Fruit fly (Drosophila melanogaster) whole organism, embryonic: Measurements from ENCODE around the gene caps.

Experiments
- B-H2 ChIP-seq: fragments of 200-800 bp; sonication (Bioruptor generic); optimal IDR thresholded peaks from 2 replicates; lab custom pipeline; 2018; ENCODE audit warnings: missing biosample characterization, mild to moderate bottlenecking, missing genetic modification characterization
- CG10543 ChIP-seq: fragments of 200-800 bp; sonication (Bioruptor generic); optimal IDR thresholded peaks from 3 replicates; lab custom pipeline; 2017; ENCODE audit warnings: missing biosample characterization, mild to moderate bottlenecking, missing genetic modification characterization, moderate library complexity
- CG11093 ChIP-seq: fragments of 200-800 bp; sonication (Bioruptor generic); IDR thresholded peaks from 3 replicates; pipeline ENCODE4 v1.3.6; 2022; ENCODE audit warnings: missing biosample characterization, missing genetic modification characterization
- CG11560 ChIP-seq: fragments of 200-800 bp; sonication (Bioruptor generic); IDR thresholded peaks from 3 replicates; pipeline ENCODE4 v1.3.6; 2022; ENCODE audit warnings: missing biosample characterization, missing genetic modification characterization
- CG12299 ChIP-seq: fragments of 200-800 bp; sonication (Bioruptor generic); optimal IDR thresholded peaks from 2 replicates; lab custom pipeline; 2018; ENCODE audit warnings: missing biosample characterization, mild to moderate bottlenecking, missing genetic modification characterization
- CG12659 ChIP-seq: fragments of 200-800 bp; sonication (Bioruptor generic); optimal IDR thresholded peaks from 3 replicates; lab custom pipeline; 2017; ENCODE audit warnings: mild to moderate bottlenecking, missing biosample characterization, missing genetic modification reagents, missing genetic modification characterization
- CG12769 ChIP-seq: fragments of 200-800 bp; sonication (Bioruptor generic); optimal IDR thresholded peaks from 2 replicates; lab custom pipeline; 2019; ENCODE audit warnings: missing biosample characterization, mild to moderate bottlenecking, missing genetic modification characterization, moderate library complexity
- CG13287 ChIP-seq: fragments of 200-800 bp; sonication (Bioruptor generic); IDR thresholded peaks from 2 replicates; pipeline ENCODE4 v1.3.6; 2022; ENCODE audit warnings: missing biosample characterization, missing genetic modification characterization; ENCODE audit not compliant: partially characterized antibody
- CG2712 ChIP-seq: fragments of 200-800 bp; optimal IDR thresholded peaks from 3 replicates; lab custom pipeline; 2019; ENCODE audit warnings: missing biosample characterization, mild to moderate bottlenecking, missing genetic modification characterization, moderate library complexity
- CG2889 ChIP-seq: fragments of 200-800 bp; sonication (Bioruptor generic); IDR thresholded peaks from 3 replicates; pipeline ENCODE4 v1.3.6; 2022; ENCODE audit warnings: missing biosample characterization, missing genetic modification characterization
- CG3726 ChIP-seq: fragments of 200-800 bp; sonication (Bioruptor generic); IDR thresholded peaks from 3 replicates; pipeline ENCODE4, ENCODE4 v1.3.6; 2022; ENCODE audit warnings: missing biosample characterization, missing genetic modification characterization
- CG43689 ChIP-seq: fragments of 200-800 bp; sonication (Bioruptor generic); IDR thresholded peaks from 2 replicates; pipeline ENCODE4 v1.3.6; 2022; ENCODE audit warnings: missing biosample characterization, missing genetic modification characterization
- CG4424 ChIP-seq: fragments of 200-800 bp; sonication (Bioruptor generic); optimal IDR thresholded peaks from 3 replicates; lab custom pipeline; 2016; ENCODE audit warnings: missing biosample characterization, missing genetic modification characterization
- CG4854 ChIP-seq: fragments of 200-800 bp; sonication (Bioruptor generic); optimal IDR thresholded peaks from 2 replicates; lab custom pipeline; 2016; ENCODE audit warnings: missing biosample characterization, missing genetic modification characterization, inconsistent platforms
- CG6689 ChIP-seq: fragments of 200-800 bp; sonication (Bioruptor generic); IDR thresholded peaks from 2 replicates; pipeline ENCODE4 v1.3.6; 2022; ENCODE audit warnings: missing biosample characterization, missing genetic modification characterization
- CG7928 ChIP-seq: fragments of 200-800 bp; sonication (Bioruptor generic); optimal IDR thresholded peaks from 2 replicates; lab custom pipeline; 2017; ENCODE audit warnings: missing biosample characterization, mild to moderate bottlenecking, missing genetic modification characterization
- CG8089 ChIP-seq: fragments of 200-800 bp; sonication (Bioruptor generic); optimal IDR thresholded peaks from 3 replicates; lab custom pipeline; 2016; ENCODE audit warnings: missing biosample characterization, missing genetic modification characterization
- CG8359 ChIP-seq: fragments of 200-800 bp; sonication (Bioruptor generic); optimal IDR thresholded peaks from 2 replicates; lab custom pipeline; 2017; ENCODE audit warnings: missing biosample characterization, mild to moderate bottlenecking, missing genetic modification characterization, borderline replicate concordance
- CG9876 ChIP-seq: fragments of 200-800 bp; sonication (Bioruptor generic); optimal IDR thresholded peaks from 2 replicates; lab custom pipeline; 2016; ENCODE audit warnings: missing biosample characterization, missing genetic modification characterization
- CHES-1-like ChIP-seq: fragments of 200-800 bp; sonication (Bioruptor generic); optimal IDR thresholded peaks from 2 replicates; lab custom pipeline; 2016; ENCODE audit warnings: missing biosample characterization, missing genetic modification characterization
- Dfd ChIP-seq, 2 experiments: fragments of >200 bp; optimal IDR thresholded peaks; 2 replicates each; lab custom pipeline; 2017; ENCODE audit warnings: missing biosample characterization in 2 of 2, missing genetic modification characterization in 2 of 2
- Dip3 ChIP-seq: fragments of 200-800 bp; sonication (Bioruptor generic); optimal IDR thresholded peaks from 3 replicates; lab custom pipeline; 2016; ENCODE audit warnings: missing biosample characterization, missing genetic modification characterization
- E2f2 ChIP-seq: fragments of 200-800 bp; sonication (Bioruptor generic); IDR thresholded peaks from 2 replicates; pipeline ENCODE4 v1.3.6; 2022; ENCODE audit warnings: missing biosample characterization, missing genetic modification characterization
- HLH4C ChIP-seq: fragments of 200-800 bp; sonication (Bioruptor generic); IDR thresholded peaks from 3 replicates; pipeline ENCODE4 v1.3.6; 2022; ENCODE audit warnings: missing biosample characterization, missing genetic modification characterization; ENCODE audit not compliant: partially characterized antibody
- HLH54F ChIP-seq: fragments of 200-800 bp; sonication (Bioruptor generic); optimal IDR thresholded peaks from 3 replicates; lab custom pipeline; 2016; ENCODE audit warnings: missing biosample characterization, missing genetic modification characterization
- Hmx ChIP-seq: fragments of 200-800 bp; sonication (Bioruptor generic); optimal IDR thresholded peaks from 2 replicates; lab custom pipeline; 2016; ENCODE audit warnings: missing biosample characterization, missing genetic modification characterization
- MESR4 ChIP-seq: fragments of 200-800 bp; sonication (Bioruptor generic); optimal IDR thresholded peaks from 2 replicates; lab custom pipeline; 2018; ENCODE audit warnings: missing biosample characterization, mild to moderate bottlenecking, missing genetic modification characterization, moderate library complexity
- NfI ChIP-seq: fragments of 200-800 bp; sonication (Bioruptor generic); optimal IDR thresholded peaks from 3 replicates; lab custom pipeline; 2018; ENCODE audit warnings: missing biosample characterization, mild to moderate bottlenecking, missing genetic modification characterization, moderate library complexity
- Side ChIP-seq: fragments of 200-800 bp; sonication (Bioruptor generic); optimal IDR thresholded peaks from 2 replicates; lab custom pipeline; 2016; ENCODE audit warnings: missing biosample characterization, missing genetic modification characterization
- Sox100B ChIP-seq: fragments of 200-800 bp; sonication (Bioruptor generic); optimal IDR thresholded peaks from 3 replicates; lab custom pipeline; 2018; ENCODE audit warnings: missing biosample characterization, mild to moderate bottlenecking, missing genetic modification characterization
- Xbp1 ChIP-seq: fragments of 200-800 bp; sonication (Bioruptor generic); optimal IDR thresholded peaks from 3 replicates; lab custom pipeline; 2016; ENCODE audit warnings: missing biosample characterization, mild to moderate bottlenecking, missing genetic modification characterization
- amos ChIP-seq: fragments of 200-800 bp; sonication (Bioruptor generic); IDR thresholded peaks from 2 replicates; pipeline ENCODE4 v1.3.6; 2022; ENCODE audit warnings: missing biosample characterization, missing genetic modification characterization; ENCODE audit not compliant: partially characterized antibody
- bab2 ChIP-seq: fragments of 200-800 bp; sonication (Bioruptor generic); optimal IDR thresholded peaks from 2 replicates; lab custom pipeline; 2016; ENCODE audit warnings: missing biosample characterization, missing genetic modification characterization
- bsh ChIP-seq, 2 experiments: fragments of 200-800 bp; sonication (Bioruptor generic); optimal IDR thresholded peaks; 2 replicates each; lab custom pipeline; 2017 to 2018; ENCODE audit warnings: mild to moderate bottlenecking in 2 of 2, missing biosample characterization in 2 of 2, missing genetic modification characterization in 2 of 2, moderate library complexity in 1 of 2
- caup ChIP-seq: fragments of 200-800 bp; sonication (Bioruptor generic); optimal IDR thresholded peaks from 3 replicates; lab custom pipeline; 2017; ENCODE audit warnings: missing biosample characterization, mild to moderate bottlenecking, missing genetic modification characterization, moderate library complexity; ENCODE audit not compliant: severe bottlenecking
- chm ChIP-seq: fragments of 200-800 bp; sonication (Bioruptor generic); IDR thresholded peaks from 2 replicates; pipeline ENCODE4 v1.3.6; 2022; ENCODE audit warnings: missing biosample characterization, missing genetic modification characterization
- corto ChIP-seq: fragments of 200-800 bp; sonication (Bioruptor generic); optimal IDR thresholded peaks from 2 replicates; lab custom pipeline; 2016; ENCODE audit warnings: missing biosample characterization, mild to moderate bottlenecking, missing genetic modification characterization, moderate library complexity
- fu2 ChIP-seq: fragments of 200-800 bp; sonication (Bioruptor generic); optimal IDR thresholded peaks from 2 replicates; lab custom pipeline; 2016; ENCODE audit warnings: missing biosample characterization, missing genetic modification characterization
- inv ChIP-seq: fragments of 200-800 bp; sonication (Bioruptor generic); IDR thresholded peaks from 2 replicates; pipeline ENCODE4 v1.3.6; 2022; ENCODE audit warnings: missing biosample characterization, missing genetic modification characterization; ENCODE audit not compliant: partially characterized antibody
- jumu ChIP-seq: fragments of 200-800 bp; sonication (Bioruptor generic); optimal IDR thresholded peaks from 3 replicates; lab custom pipeline; 2016; ENCODE audit warnings: missing biosample characterization, missing genetic modification characterization
- luna ChIP-seq: fragments of 200-800 bp; sonication (Bioruptor generic); optimal IDR thresholded peaks from 2 replicates; lab custom pipeline; 2016; ENCODE audit warnings: missing biosample characterization, missing genetic modification characterization
- nau ChIP-seq: fragments of 200-800 bp; sonication (Bioruptor generic); optimal IDR thresholded peaks from 3 replicates; lab custom pipeline; 2017; ENCODE audit warnings: missing biosample characterization, mild to moderate bottlenecking, missing genetic modification characterization, missing genetic modification reagents
- nerfin-2 ChIP-seq: fragments of 200-800 bp; sonication (Bioruptor generic); IDR thresholded peaks from 2 replicates; pipeline ENCODE4 v1.3.6; 2022; ENCODE audit warnings: missing biosample characterization, missing genetic modification characterization; ENCODE audit not compliant: partially characterized antibody
- oc ChIP-seq: fragments of 200-800 bp; sonication (Bioruptor generic); optimal IDR thresholded peaks from 2 replicates; lab custom pipeline; 2018; ENCODE audit warnings: missing biosample characterization, mild to moderate bottlenecking, missing genetic modification characterization, moderate library complexity
- pan ChIP-seq, 4 experiments: fragments of >200 bp in 3 of 4; fragments of 200-800 bp in 1 of 4; sonication (Bioruptor generic) in 1 of 4; optimal IDR thresholded peaks in 3 of 4; IDR thresholded peaks in 1 of 4; 2 replicates each; pipeline versions ENCODE4 v1.3.6 to Lab custom; 2017 to 2022; ENCODE audit warnings: missing biosample characterization in 2 of 4, missing genetic modification characterization in 2 of 4, mixed read lengths in 1 of 4
- sim ChIP-seq: fragments of 200-800 bp; sonication (Bioruptor generic); IDR thresholded peaks from 2 replicates; pipeline ENCODE4 v1.3.6; 2022; ENCODE audit warnings: missing biosample characterization, missing genetic modification characterization
- so ChIP-seq: fragments of 200-800 bp; sonication (Bioruptor generic); IDR thresholded peaks from 3 replicates; pipeline ENCODE4 v1.3.6; 2022; ENCODE audit warnings: missing biosample characterization, missing genetic modification characterization
- trem ChIP-seq: fragments of 200-800 bp; optimal IDR thresholded peaks from 3 replicates; lab custom pipeline; 2019; ENCODE audit warnings: missing biosample characterization, mild to moderate bottlenecking, missing genetic modification characterization, moderate library complexity
- twi ChIP-seq: fragments of 200-800 bp; optimal IDR thresholded peaks from 2 replicates; lab custom pipeline; 2019; ENCODE audit warnings: missing biosample characterization, mild to moderate bottlenecking, missing genetic modification characterization, moderate library complexity
- yki ChIP-seq: fragments of >200 bp; optimal IDR thresholded peaks from 3 replicates; lab custom pipeline; 2018

caps gene

DNA sequence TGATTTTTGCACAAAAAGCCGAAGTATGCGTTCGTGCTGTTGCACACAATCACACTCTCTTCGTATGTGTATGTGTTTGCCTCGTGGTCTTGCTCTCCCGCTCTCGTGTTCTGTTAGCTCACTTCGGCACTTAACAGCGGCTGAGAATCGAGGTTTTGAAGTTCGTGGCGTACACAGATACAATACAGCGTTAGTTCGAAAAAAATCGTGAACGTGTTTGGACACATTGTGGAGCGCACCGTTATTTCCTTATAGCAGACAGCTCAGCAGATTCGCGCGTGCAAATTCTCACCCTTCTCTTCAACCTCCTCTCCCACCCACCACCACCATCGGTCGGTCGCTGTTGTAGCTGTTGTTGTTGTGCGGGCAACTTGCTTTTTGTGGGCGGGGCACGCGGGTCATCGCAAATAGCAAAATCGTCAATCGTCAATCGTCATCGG is at the start of gene caps (continued):
- TF ChIP-seq CG12299 (peak; percentile 12), caup (peak; percentile 40), B-H2 (GFP tag; lab: Kevin White, UChicago) (peak; percentile 42), CG12769 (tag; lab: Kevin White, UChicago) (peak; percentile 77), CG8089 (GFP tag; lab: Kevin White, UChicago) (no peak), CG7928 (GFP tag; lab: Kevin White, UChicago) (no peak), CG11093 (GFP tag; lab: Robert Waterston, UW) (no peak), nau (GFP tag; lab: Kevin White, UChicago) (no peak), CG9876 (no peak), nerfin-2 (GFP tag; lab: Robert Waterston, UW) (peak; percentile 49; the same call in 1 of the 2 replicates), fu2 (GFP tag; lab: Kevin White, UChicago) (no peak), CG4854 (no peak), Dfd (GFP tag; optimal IDR thresholded peaks at IDR 0.05; lab: Kevin White, UChicago) (no peak), CG6689 (GFP tag; lab: Robert Waterston, UW) (no peak), oc (tag; lab: Kevin White, UChicago) (peak; percentile 45), CG11560 (tag; lab: Robert Waterston, UW) (no peak), pan (optimal IDR thresholded peaks at IDR 0.05; lab: Kevin White, UChicago) (no peak), pan (GFP tag; optimal IDR thresholded peaks at IDR 0.05 in 1 of 2, IDR thresholded peaks at IDR 0.05 in 1 of 2) (peak in 1 of 2 experiments; percentile 44), Hmx (GFP tag; lab: Kevin White, UChicago) (no peak), CG4424 (GFP tag; lab: Kevin White, UChicago) (no peak), luna (GFP tag; lab: Kevin White, UChicago) (no peak), Side (GFP tag; lab: Kevin White, UChicago) (peak; percentile 20), HLH54F (GFP tag; lab: Kevin White, UChicago) (no peak), chm (peak; percentile 92), Xbp1 (no peak), inv (peak; percentile 31; the same call in 1 of the 2 replicates), yki (peak; percentile 64), CG2712 (no peak), CG10543 (GFP tag; lab: Kevin White, UChicago) (peak; percentile 71), Sox100B (GFP tag; lab: Kevin White, UChicago) (no peak), so (peak; percentile 50; the same call in 1 of the 3 replicates), trem (tag; lab: Kevin White, UChicago) (no peak), HLH4C (GFP tag; lab: Robert Waterston, UW) (peak; percentile 33; the same call in 1 of the 3 replicates), twi (tag; lab: Kevin White, UChicago) (no peak), CG12659 (GFP tag; lab: Kevin White, UChicago) (peak; percentile 36), CG2889 (GFP tag; lab: Robert Waterston, UW) (no peak), amos (peak; percentile 44; the same call in 1 of the 2 replicates), CG8359 (peak; percentile 24), NfI (GFP tag; lab: Kevin White, UChicago) (peak; percentile 25), jumu (GFP tag; lab: Kevin White, UChicago) (no peak), CHES-1-like (GFP tag; lab: Kevin White, UChicago) (peak; percentile 10), bsh (GFP tag; optimal IDR thresholded peaks at IDR 0.05; lab: Kevin White, UChicago) (peak in 1 of 2 experiments; percentile 35), MESR4 (GFP tag; lab: Kevin White, UChicago) (no peak), corto (GFP tag; lab: Kevin White, UChicago) (no peak), Dip3 (GFP tag; lab: Kevin White, UChicago) (no peak), E2f2 (GFP tag; lab: Robert Waterston, UW) (peak; percentile 12; the same call in 1 of the 2 replicates), CG3726 (no peak), CG13287 (GFP tag; lab: Robert Waterston, UW) (peak; percentile 56), sim (GFP tag; lab: Robert Waterston, UW) (no peak), bab2 (no peak), CG43689 (no peak)
